Fruit fly (Drosophila melanogaster) whole organism, embryonic: ENCODE data around the gene CG6225.

Source experiments
- BEAF-32 ChIP-seq: fragments of 200-800 bp; sonication (Bioruptor generic); optimal IDR thresholded peaks from 3 replicates; lab custom pipeline; 2017; ENCODE audit warnings: missing biosample characterization, missing genetic modification characterization, mild to moderate bottlenecking, moderate library complexity, missing genetic modification reagents
- Bgb ChIP-seq: fragments of 200-800 bp; sonication (Bioruptor generic); IDR thresholded peaks from 2 replicates; pipeline ENCODE4 v1.3.6; 2022; ENCODE audit warnings: missing biosample characterization, missing genetic modification characterization; ENCODE audit not compliant: partially characterized antibody
- CG1024 ChIP-seq: fragments of 200-800 bp; sonication (Bioruptor generic); IDR thresholded peaks from 2 replicates; pipeline ENCODE4 v1.3.6; 2022; ENCODE audit warnings: missing biosample characterization, missing genetic modification characterization
- CG10366 ChIP-seq: fragments of 200-800 bp; sonication (Bioruptor generic); IDR thresholded peaks from 2 replicates; pipeline ENCODE4 v1.3.6; 2022; ENCODE audit warnings: missing biosample characterization, missing genetic modification characterization
- CG10462 ChIP-seq: fragments of 200-800 bp; sonication (Bioruptor generic); optimal IDR thresholded peaks from 2 replicates; lab custom pipeline; 2016; ENCODE audit warnings: missing biosample characterization, missing genetic modification characterization
- CG10543 ChIP-seq: fragments of 200-800 bp; sonication (Bioruptor generic); optimal IDR thresholded peaks from 3 replicates; lab custom pipeline; 2017; ENCODE audit warnings: missing biosample characterization, mild to moderate bottlenecking, missing genetic modification characterization, moderate library complexity
- CG13287 ChIP-seq: fragments of 200-800 bp; sonication (Bioruptor generic); IDR thresholded peaks from 2 replicates; pipeline ENCODE4 v1.3.6; 2022; ENCODE audit warnings: missing biosample characterization, missing genetic modification characterization; ENCODE audit not compliant: partially characterized antibody
- CG15514 ChIP-seq: fragments of 200-800 bp; sonication (Bioruptor generic); optimal IDR thresholded peaks from 3 replicates; lab custom pipeline; 2017; ENCODE audit warnings: missing biosample characterization, missing genetic modification characterization, mild to moderate bottlenecking, moderate library complexity, missing genetic modification reagents
- CG3065 ChIP-seq: fragments of 200-800 bp; sonication (Bioruptor generic); optimal IDR thresholded peaks from 2 replicates; lab custom pipeline; 2016; ENCODE audit warnings: missing biosample characterization, missing genetic modification characterization
- CG3281 ChIP-seq: fragments of 200-800 bp; sonication (Bioruptor generic); optimal IDR thresholded peaks from 3 replicates; lab custom pipeline; 2017; ENCODE audit warnings: missing biosample characterization, mild to moderate bottlenecking, missing genetic modification characterization
- CG3726 ChIP-seq: fragments of 200-800 bp; sonication (Bioruptor generic); IDR thresholded peaks from 3 replicates; pipeline ENCODE4, ENCODE4 v1.3.6; 2022; ENCODE audit warnings: missing biosample characterization, missing genetic modification characterization
- CG3838 ChIP-seq: fragments of 200-800 bp; sonication (Bioruptor generic); optimal IDR thresholded peaks from 3 replicates; lab custom pipeline; 2016; ENCODE audit warnings: missing biosample characterization, missing genetic modification characterization
- CG43689 ChIP-seq: fragments of 200-800 bp; sonication (Bioruptor generic); IDR thresholded peaks from 2 replicates; pipeline ENCODE4 v1.3.6; 2022; ENCODE audit warnings: missing biosample characterization, missing genetic modification characterization
- CG6689 ChIP-seq: fragments of 200-800 bp; sonication (Bioruptor generic); IDR thresholded peaks from 2 replicates; pipeline ENCODE4 v1.3.6; 2022; ENCODE audit warnings: missing biosample characterization, missing genetic modification characterization
- CG7271 ChIP-seq: fragments of 200-800 bp; sonication (Bioruptor generic); optimal IDR thresholded peaks from 2 replicates; lab custom pipeline; 2018; ENCODE audit warnings: missing biosample characterization, mild to moderate bottlenecking, missing genetic modification characterization, moderate library complexity
- CG7928 ChIP-seq: fragments of 200-800 bp; sonication (Bioruptor generic); optimal IDR thresholded peaks from 2 replicates; lab custom pipeline; 2017; ENCODE audit warnings: missing biosample characterization, mild to moderate bottlenecking, missing genetic modification characterization
- CG8478 ChIP-seq: fragments of >200 bp; optimal IDR thresholded peaks from 2 replicates; lab custom pipeline; 2018
- CG9437 ChIP-seq: fragments of 200-800 bp; sonication (Bioruptor generic); optimal IDR thresholded peaks from 2 replicates; lab custom pipeline; 2018; ENCODE audit warnings: missing biosample characterization, mild to moderate bottlenecking, missing genetic modification characterization
- CG9817 ChIP-seq: fragments of 200-800 bp; sonication (Bioruptor generic); optimal IDR thresholded peaks from 2 replicates; lab custom pipeline; 2018; ENCODE audit warnings: missing biosample characterization, mild to moderate bottlenecking, missing genetic modification characterization, moderate library complexity
- Deaf1 ChIP-seq: fragments of 200-800 bp; optimal IDR thresholded peaks from 3 replicates; lab custom pipeline; 2019; ENCODE audit warnings: missing biosample characterization, mild to moderate bottlenecking, missing genetic modification characterization, moderate library complexity
- Doc2 ChIP-seq: fragments of 200-800 bp; sonication (Bioruptor generic); IDR thresholded peaks from 2 replicates; pipeline ENCODE4 v1.3.6; 2022; ENCODE audit warnings: missing biosample characterization, missing genetic modification characterization
- Elba2 ChIP-seq: fragments of 200-800 bp; sonication (Bioruptor generic); optimal IDR thresholded peaks from 3 replicates; lab custom pipeline; 2016; ENCODE audit warnings: missing biosample characterization, missing genetic modification characterization
- Ets65A ChIP-seq: fragments of 200-800 bp; sonication (Bioruptor generic); peaks from one replicate; lab custom pipeline; 2016; ENCODE audit warnings: missing biosample characterization, missing genetic modification characterization
- Ets97D ChIP-seq: fragments of 200-800 bp; sonication (Bioruptor generic); optimal IDR thresholded peaks from 3 replicates; lab custom pipeline; 2016; ENCODE audit warnings: missing biosample characterization, missing genetic modification characterization
- H2.0 ChIP-seq: fragments of 200-800 bp; sonication (Bioruptor generic); IDR thresholded peaks from 2 replicates; pipeline ENCODE4 v1.3.6; 2022; ENCODE audit warnings: missing biosample characterization, missing genetic modification characterization
- HLH54F ChIP-seq: fragments of 200-800 bp; sonication (Bioruptor generic); optimal IDR thresholded peaks from 3 replicates; lab custom pipeline; 2016; ENCODE audit warnings: missing biosample characterization, missing genetic modification characterization
- HmgD ChIP-seq: fragments of 200-800 bp; sonication (Bioruptor generic); optimal IDR thresholded peaks from 3 replicates; lab custom pipeline; 2016; ENCODE audit warnings: missing biosample characterization, missing genetic modification characterization
- Meics ChIP-seq: fragments of 200-800 bp; sonication (Bioruptor generic); optimal IDR thresholded peaks from 2 replicates; lab custom pipeline; 2017; ENCODE audit warnings: missing biosample characterization, mild to moderate bottlenecking, missing genetic modification characterization
- NFAT ChIP-seq: fragments of 200-800 bp; sonication (Bioruptor generic); IDR thresholded peaks from 2 replicates; pipeline ENCODE4 v1.3.6; 2022; ENCODE audit warnings: missing biosample characterization, missing genetic modification characterization
- Nf-YB ChIP-seq: fragments of 200-800 bp; sonication (Bioruptor generic); optimal IDR thresholded peaks from 3 replicates; lab custom pipeline; 2019; ENCODE audit warnings: missing biosample characterization, mild to moderate bottlenecking, missing genetic modification characterization, moderate library complexity
- Poxn ChIP-seq: fragments of 200-800 bp; sonication (Bioruptor generic); IDR thresholded peaks from 2 replicates; pipeline ENCODE4 v1.3.6; 2022; ENCODE audit warnings: missing biosample characterization, missing genetic modification characterization
- YL-1 ChIP-seq: fragments of 200-800 bp; sonication (Bioruptor generic); optimal IDR thresholded peaks from 3 replicates; lab custom pipeline; 2017; ENCODE audit warnings: missing biosample characterization, mild to moderate bottlenecking, missing genetic modification characterization
- ara ChIP-seq: fragments of 200-800 bp; sonication (Bioruptor generic); IDR thresholded peaks from 2 replicates; pipeline ENCODE4 v1.3.6; 2022; ENCODE audit warnings: missing biosample characterization, missing genetic modification characterization
- bsh ChIP-seq, 2 experiments: fragments of 200-800 bp; sonication (Bioruptor generic); optimal IDR thresholded peaks; 2 replicates each; lab custom pipeline; 2017 to 2018; ENCODE audit warnings: mild to moderate bottlenecking in 2 of 2, missing biosample characterization in 2 of 2, missing genetic modification characterization in 2 of 2, moderate library complexity in 1 of 2
- cas ChIP-seq: fragments of 200-800 bp; sonication (Bioruptor generic); IDR thresholded peaks from 2 replicates; pipeline ENCODE4 v1.3.6; 2022; ENCODE audit warnings: missing biosample characterization, missing genetic modification characterization
- dati ChIP-seq: fragments of 200-800 bp; sonication (Bioruptor generic); IDR thresholded peaks from 2 replicates; pipeline ENCODE4 v1.3.6; 2022; ENCODE audit warnings: missing biosample characterization, missing genetic modification characterization
- emc ChIP-seq: fragments of 200-800 bp; sonication (Bioruptor generic); optimal IDR thresholded peaks from 2 replicates; lab custom pipeline; 2016; ENCODE audit warnings: missing biosample characterization, missing genetic modification characterization
- esg ChIP-seq: fragments of 200-800 bp; sonication (Bioruptor generic); conservative IDR thresholded peaks from 2 replicates; pipeline ENCODE4 v1.3.6; 2022; ENCODE audit warnings: missing biosample characterization, missing genetic modification characterization
- ewg ChIP-seq: fragments of 200-800 bp; sonication (Bioruptor generic); optimal IDR thresholded peaks from 3 replicates; lab custom pipeline; 2017; ENCODE audit warnings: mild to moderate bottlenecking, missing biosample characterization, missing genetic modification reagents, missing genetic modification characterization
- eyg ChIP-seq: fragments of 200-800 bp; sonication (Bioruptor generic); optimal IDR thresholded peaks from 3 replicates; lab custom pipeline; 2016; ENCODE audit warnings: missing biosample characterization, missing genetic modification characterization
- gce ChIP-seq: fragments of 200-800 bp; sonication (Bioruptor generic); IDR thresholded peaks from 3 replicates; pipeline ENCODE4 v1.3.6; 2022; ENCODE audit warnings: missing biosample characterization, missing genetic modification characterization
- kah ChIP-seq: fragments of 200-800 bp; sonication (Bioruptor generic); optimal IDR thresholded peaks from 2 replicates; lab custom pipeline; 2018; ENCODE audit warnings: missing biosample characterization, mild to moderate bottlenecking, missing genetic modification characterization
- luna ChIP-seq: fragments of 200-800 bp; sonication (Bioruptor generic); optimal IDR thresholded peaks from 2 replicates; lab custom pipeline; 2016; ENCODE audit warnings: missing biosample characterization, missing genetic modification characterization
- nom ChIP-seq: fragments of 200-800 bp; sonication (Bioruptor generic); optimal IDR thresholded peaks from 2 replicates; lab custom pipeline; 2017; ENCODE audit warnings: missing biosample characterization, missing genetic modification characterization, mild to moderate bottlenecking, moderate library complexity, missing genetic modification reagents
- phol ChIP-seq: fragments of 200-800 bp; sonication (Bioruptor generic); optimal IDR thresholded peaks from 3 replicates; lab custom pipeline; 2018; ENCODE audit warnings: missing biosample characterization, mild to moderate bottlenecking, missing genetic modification characterization, moderate library complexity
- pita ChIP-seq: fragments of 200-800 bp; sonication (Bioruptor generic); optimal IDR thresholded peaks from 2 replicates; lab custom pipeline; 2017; ENCODE audit warnings: missing biosample characterization, mild to moderate bottlenecking, missing genetic modification characterization
- stc ChIP-seq: fragments of 200-800 bp; sonication (Bioruptor generic); IDR thresholded peaks from 2 replicates; pipeline ENCODE4 v1.3.6; 2022; ENCODE audit warnings: missing biosample characterization, missing genetic modification characterization
- tll ChIP-seq, 2 experiments: fragments of 200-800 bp in 1 of 2; fragments of >200 bp in 1 of 2; sonication (Bioruptor generic) in 1 of 2; optimal IDR thresholded peaks; 2 replicates each; lab custom pipeline; 2017 to 2019; ENCODE audit warnings: missing biosample characterization in 2 of 2, missing genetic modification characterization in 2 of 2, mild to moderate bottlenecking in 1 of 2, moderate library complexity in 1 of 2
- toy ChIP-seq: fragments of 200-800 bp; sonication (Bioruptor generic); IDR thresholded peaks from 2 replicates; pipeline ENCODE4 v1.3.6; 2022; ENCODE audit warnings: missing biosample characterization, missing genetic modification characterization
- unc-4 ChIP-seq: fragments of 200-800 bp; sonication (Bioruptor generic); IDR thresholded peaks from 2 replicates; pipeline ENCODE4 v1.3.6; 2022; ENCODE audit warnings: missing biosample characterization, missing genetic modification characterization; ENCODE audit not compliant: partially characterized antibody
- zfh1 ChIP-seq: fragments of 200-800 bp; sonication (Bioruptor generic); IDR thresholded peaks from 3 replicates; pipeline ENCODE4 v1.3.6; 2022; ENCODE audit warnings: missing biosample characterization, missing genetic modification characterization

CG6225 gene

dm6 chr3R:12691422-12692101 lies 37.2 kb downstream of the CG6225 start, which contains the start of gene Arp1 (continued):
- TF ChIP-seq CG3281 = no peak
- TF ChIP-seq H2.0 (GFP tag; lab: Robert Waterston, UW) = no peak
- TF ChIP-seq ara (GFP tag; lab: Robert Waterston, UW) = no peak
- peak; percentile 23; the same call in 1 of the 2 replicates for TF ChIP-seq CG13287 (GFP tag; lab: Robert Waterston, UW)
- TF ChIP-seq esg (GFP tag; lab: Robert Waterston, UW) = no peak
- TF ChIP-seq ewg = no peak
- TF ChIP-seq CG3065 (GFP tag; lab: Kevin White, UChicago) = no peak
- TF ChIP-seq CG9437 = no peak
- TF ChIP-seq CG3838 (GFP tag; lab: Kevin White, UChicago) = no peak
- TF ChIP-seq cas (GFP tag; lab: Robert Waterston, UW) = no peak
- no peak for TF ChIP-seq CG3726 (GFP tag; lab: Robert Waterston, UW)
- no peak for TF ChIP-seq kah
- TF ChIP-seq Elba2 (GFP tag; lab: Kevin White, UChicago) = no peak
- no peak for TF ChIP-seq emc
- TF ChIP-seq Poxn (GFP tag; lab: Robert Waterston, UW) = no peak
- no peak for TF ChIP-seq CG10366 (GFP tag; lab: Robert Waterston, UW)
- no peak for TF ChIP-seq Doc2
- no peak for TF ChIP-seq CG8478 (lab: Kevin White, UChicago)
- TF ChIP-seq Ets65A (GFP tag; lab: Kevin White, UChicago) = no peak
- TF ChIP-seq CG9817 = no peak
- no peak for TF ChIP-seq NFAT (GFP tag; lab: Robert Waterston, UW)
- TF ChIP-seq tll (GFP tag; optimal IDR thresholded peaks at IDR 0.05; lab: Kevin White, UChicago) = no peak
- no peak for TF ChIP-seq dati (GFP tag; lab: Robert Waterston, UW)
- TF ChIP-seq pita = peak; percentile 52
- TF ChIP-seq HmgD = no peak
- 0 out of 2 replicates have a peak, but pooled peaks have one; percentile 19 for TF ChIP-seq unc-4 (GFP tag; lab: Robert Waterston, UW)
- peak; percentile 2 for TF ChIP-seq Ets97D (GFP tag; lab: Kevin White, UChicago)
- TF ChIP-seq CG10543 (GFP tag; lab: Kevin White, UChicago) = no peak
- TF ChIP-seq CG7271 (tag; lab: Kevin White, UChicago) = no peak
- TF ChIP-seq CG15514 (GFP tag; lab: Kevin White, UChicago) = no peak
- no peak for TF ChIP-seq gce (GFP tag; lab: Robert Waterston, UW)
- TF ChIP-seq BEAF-32 (GFP tag; lab: Kevin White, UChicago) = peak; percentile 35
- peak; percentile 57 for TF ChIP-seq YL-1 (GFP tag; lab: Kevin White, UChicago)
- TF ChIP-seq eyg (GFP tag; lab: Kevin White, UChicago) = no peak
- peak; percentile 44 for TF ChIP-seq phol (tag; lab: Kevin White, UChicago)
- TF ChIP-seq Nf-YB = no peak
- no peak for TF ChIP-seq CG43689 (GFP tag; lab: Robert Waterston, UW)
- no peak for TF ChIP-seq HLH54F (GFP tag; lab: Kevin White, UChicago)
- TF ChIP-seq nom (GFP tag; lab: Kevin White, UChicago) = no peak
- no peak for TF ChIP-seq Meics (GFP tag; lab: Kevin White, UChicago)
- no peak for TF ChIP-seq bsh (GFP tag; optimal IDR thresholded peaks at IDR 0.05; lab: Kevin White, UChicago)
- no peak for TF ChIP-seq Deaf1
- no peak for TF ChIP-seq CG1024
- TF ChIP-seq luna (GFP tag; lab: Kevin White, UChicago) = no peak
- TF ChIP-seq CG7928 (GFP tag; lab: Kevin White, UChicago) = no peak
- no peak for TF ChIP-seq Bgb
- no peak for TF ChIP-seq stc (GFP tag; lab: Robert Waterston, UW)
- TF ChIP-seq zfh1 = no peak
- TF ChIP-seq CG10462 = no peak
- no peak for TF ChIP-seq toy (GFP tag; lab: Robert Waterston, UW)
- no peak for TF ChIP-seq CG6689 (GFP tag; lab: Robert Waterston, UW)
